Fruit fly (Drosophila melanogaster) whole organism, embryonic: ENCODE measurements around the gene CG13894.

Source experiments
- Atf6 ChIP-seq: fragments of 200-800 bp; sonication (Bioruptor generic); IDR thresholded peaks from 2 replicates; pipeline ENCODE4 v1.3.6; 2022; ENCODE audit warnings: missing biosample characterization, missing genetic modification characterization
- Bdp1 ChIP-seq: fragments of 200-800 bp; sonication (Bioruptor generic); optimal IDR thresholded peaks from 3 replicates; lab custom pipeline; 2016; ENCODE audit warnings: missing biosample characterization, missing genetic modification characterization
- CG12104 ChIP-seq: fragments of 200-800 bp; sonication (Bioruptor generic); optimal IDR thresholded peaks from 3 replicates; lab custom pipeline; 2016; ENCODE audit warnings: missing biosample characterization, missing genetic modification characterization
- CG12659 ChIP-seq: fragments of 200-800 bp; sonication (Bioruptor generic); optimal IDR thresholded peaks from 3 replicates; lab custom pipeline; 2017; ENCODE audit warnings: mild to moderate bottlenecking, missing biosample characterization, missing genetic modification reagents, missing genetic modification characterization
- CG12744 ChIP-seq: fragments of 200-800 bp; sonication (Bioruptor generic); optimal IDR thresholded peaks from 2 replicates; lab custom pipeline; 2016; ENCODE audit warnings: missing biosample characterization, missing genetic modification characterization
- CG14050 ChIP-seq: fragments of 200-800 bp; sonication (Bioruptor generic); IDR thresholded peaks from 3 replicates; pipeline ENCODE4 v1.3.6; 2022; ENCODE audit warnings: missing biosample characterization, missing genetic modification characterization
- CG16863 ChIP-seq: fragments of 200-800 bp; sonication (Bioruptor generic); optimal IDR thresholded peaks from 3 replicates; lab custom pipeline; 2016; ENCODE audit warnings: missing biosample characterization, missing genetic modification characterization
- CG17186 ChIP-seq: fragments of 200-800 bp; sonication (Bioruptor generic); optimal IDR thresholded peaks from 3 replicates; lab custom pipeline; 2017; ENCODE audit warnings: missing biosample characterization, missing genetic modification reagents, missing genetic modification characterization
- CG17912 ChIP-seq: fragments of 200-800 bp; sonication (Bioruptor generic); optimal IDR thresholded peaks from 2 replicates; lab custom pipeline; 2018; ENCODE audit warnings: missing biosample characterization, mild to moderate bottlenecking, missing genetic modification characterization
- CG2202 ChIP-seq: fragments of 200-800 bp; sonication (Bioruptor generic); optimal IDR thresholded peaks from 2 replicates; lab custom pipeline; 2018; ENCODE audit warnings: missing biosample characterization, mild to moderate bottlenecking, missing genetic modification characterization
- CG30020 ChIP-seq: fragments of 200-800 bp; optimal IDR thresholded peaks from 2 replicates; lab custom pipeline; 2019; ENCODE audit warnings: missing biosample characterization, mild to moderate bottlenecking, missing genetic modification characterization, moderate library complexity
- CG43689 ChIP-seq: fragments of 200-800 bp; sonication (Bioruptor generic); IDR thresholded peaks from 2 replicates; pipeline ENCODE4 v1.3.6; 2022; ENCODE audit warnings: missing biosample characterization, missing genetic modification characterization
- CG4707 ChIP-seq: fragments of 200-800 bp; sonication (Bioruptor generic); optimal IDR thresholded peaks from 2 replicates; lab custom pipeline; 2018; ENCODE audit warnings: missing biosample characterization, mild to moderate bottlenecking, missing genetic modification characterization, moderate library complexity
- CG6683 ChIP-seq: fragments of 200-800 bp; sonication (Bioruptor generic); optimal IDR thresholded peaks from 2 replicates; lab custom pipeline; 2017; ENCODE audit warnings: missing biosample characterization, mild to moderate bottlenecking, missing genetic modification characterization, missing genetic modification reagents
- CG6813 ChIP-seq: fragments of 200-800 bp; sonication (Bioruptor generic); optimal IDR thresholded peaks from 2 replicates; lab custom pipeline; 2017; ENCODE audit warnings: missing biosample characterization, missing genetic modification characterization, mild to moderate bottlenecking, moderate library complexity, missing genetic modification reagents
- CG8089 ChIP-seq: fragments of 200-800 bp; sonication (Bioruptor generic); optimal IDR thresholded peaks from 3 replicates; lab custom pipeline; 2016; ENCODE audit warnings: missing biosample characterization, missing genetic modification characterization
- CG8290 ChIP-seq, 3 experiments: fragments of 200-800 bp; sonication (Bioruptor generic); optimal IDR thresholded peaks; 2 replicates each; lab custom pipeline; 2016 to 2019; ENCODE audit warnings: missing biosample characterization in 3 of 3, missing genetic modification characterization in 3 of 3, mild to moderate bottlenecking in 2 of 3, moderate library complexity in 1 of 3
- Deaf1 ChIP-seq: fragments of 200-800 bp; optimal IDR thresholded peaks from 3 replicates; lab custom pipeline; 2019; ENCODE audit warnings: missing biosample characterization, mild to moderate bottlenecking, missing genetic modification characterization, moderate library complexity
- H2.0 ChIP-seq: fragments of 200-800 bp; sonication (Bioruptor generic); IDR thresholded peaks from 2 replicates; pipeline ENCODE4 v1.3.6; 2022; ENCODE audit warnings: missing biosample characterization, missing genetic modification characterization
- Max ChIP-seq: fragments of 200-800 bp; sonication (Bioruptor generic); optimal IDR thresholded peaks from 2 replicates; lab custom pipeline; 2016; ENCODE audit warnings: missing biosample characterization, mild to moderate bottlenecking, missing genetic modification characterization
- Med ChIP-seq: fragments of 200-800 bp; sonication (Bioruptor generic); peaks from one replicate; lab custom pipeline; 2016; ENCODE audit warnings: missing biosample characterization, missing genetic modification characterization, mild to moderate bottlenecking, inconsistent platforms, moderate library complexity
- NC2α ChIP-seq: fragments of 200-800 bp; sonication (Bioruptor generic); optimal IDR thresholded peaks from 2 replicates; lab custom pipeline; 2016; ENCODE audit warnings: missing biosample characterization, missing genetic modification characterization
- Usf ChIP-seq: fragments of 200-800 bp; sonication (Bioruptor generic); optimal IDR thresholded peaks from 2 replicates; lab custom pipeline; 2017; ENCODE audit warnings: missing genotype, missing biosample characterization, missing genetic modification characterization
- Xbp1 ChIP-seq: fragments of 200-800 bp; sonication (Bioruptor generic); optimal IDR thresholded peaks from 3 replicates; lab custom pipeline; 2016; ENCODE audit warnings: missing biosample characterization, mild to moderate bottlenecking, missing genetic modification characterization
- aop ChIP-seq: fragments of 200-800 bp; sonication (Bioruptor generic); IDR thresholded peaks from 2 replicates; pipeline ENCODE4 v1.3.6; 2022; ENCODE audit warnings: missing biosample characterization, missing genetic modification characterization
- ato ChIP-seq: fragments of 200-800 bp; sonication (Bioruptor generic); IDR thresholded peaks from 2 replicates; pipeline ENCODE4 v1.3.6; 2022; ENCODE audit warnings: missing biosample characterization, missing genetic modification characterization; ENCODE audit not compliant: partially characterized antibody
- cg ChIP-seq: fragments of 200-800 bp; sonication (Bioruptor generic); optimal IDR thresholded peaks from 3 replicates; lab custom pipeline; 2019; ENCODE audit warnings: missing biosample characterization, mild to moderate bottlenecking, missing genetic modification characterization, moderate library complexity
- ci ChIP-seq: fragments of 200-800 bp; sonication (Bioruptor generic); IDR thresholded peaks from 3 replicates; pipeline ENCODE4 v1.3.6; 2022; ENCODE audit warnings: missing biosample characterization, missing genetic modification characterization
- croc ChIP-seq: fragments of 200-800 bp; sonication (Bioruptor generic); conservative IDR thresholded peaks from 3 replicates; pipeline ENCODE4 v1.3.6; 2022; ENCODE audit warnings: missing biosample characterization, missing genetic modification characterization
- crol ChIP-seq: fragments of 200-800 bp; sonication (Bioruptor generic); IDR thresholded peaks from 2 replicates; pipeline ENCODE4 v1.3.6; 2022; ENCODE audit warnings: missing biosample characterization, missing genetic modification characterization
- crp ChIP-seq, 2 experiments: fragments of 200-800 bp; sonication (Bioruptor generic); optimal IDR thresholded peaks; 2 replicates in 1 of 2; 3 replicates in 1 of 2; lab custom pipeline; 2017; ENCODE audit warnings: missing biosample characterization in 2 of 2, missing genetic modification characterization in 2 of 2, mild to moderate bottlenecking in 1 of 2, moderate library complexity in 1 of 2
- eve ChIP-seq, 2 experiments: fragments of >200 bp; optimal IDR thresholded peaks; 2 replicates each; lab custom pipeline; 2017; ENCODE audit warnings: missing biosample characterization in 2 of 2, missing genetic modification characterization in 2 of 2
- fu2 ChIP-seq: fragments of 200-800 bp; sonication (Bioruptor generic); optimal IDR thresholded peaks from 2 replicates; lab custom pipeline; 2016; ENCODE audit warnings: missing biosample characterization, missing genetic modification characterization
- gem ChIP-seq: fragments of 200-800 bp; sonication (Bioruptor generic); optimal IDR thresholded peaks from 2 replicates; lab custom pipeline; 2019; ENCODE audit warnings: missing biosample characterization, mild to moderate bottlenecking, missing genetic modification characterization, moderate library complexity
- hkb ChIP-seq, 2 experiments: fragments of 200-800 bp in 1 of 2; fragments of >200 bp in 1 of 2; sonication (Bioruptor generic) in 1 of 2; IDR thresholded peaks in 1 of 2; optimal IDR thresholded peaks in 1 of 2; 2 replicates each; pipeline versions ENCODE4 v1.3.6 to Lab custom; 2017 to 2022; ENCODE audit warnings: missing biosample characterization in 1 of 2, missing genetic modification characterization in 1 of 2
- inv ChIP-seq: fragments of 200-800 bp; sonication (Bioruptor generic); IDR thresholded peaks from 2 replicates; pipeline ENCODE4 v1.3.6; 2022; ENCODE audit warnings: missing biosample characterization, missing genetic modification characterization; ENCODE audit not compliant: partially characterized antibody
- repo ChIP-seq: fragments of 200-800 bp; sonication (Bioruptor generic); optimal IDR thresholded peaks from 2 replicates; lab custom pipeline; 2016; ENCODE audit warnings: missing biosample characterization, missing genetic modification characterization
- wdn ChIP-seq: fragments of 200-800 bp; sonication (Bioruptor generic); IDR thresholded peaks from 2 replicates; pipeline ENCODE4 v1.3.6; 2022; ENCODE audit warnings: missing biosample characterization, missing genetic modification characterization

The CG13894 gene

dm6 chr3L:701798-702635 lies 3.1 kb upstream of the CG13894 start (continued):
- no peak for TF ChIP-seq aop
- peak; percentile 15 for TF ChIP-seq CG8290 (GFP tag; optimal IDR thresholded peaks at IDR 0.05; lab: Kevin White, UChicago)
- peak in 1 of 2 experiments; percentile 11 for TF ChIP-seq CG8290 (tag; optimal IDR thresholded peaks at IDR 0.05; lab: Kevin White, UChicago)
- no peak for TF ChIP-seq CG17186 (GFP tag; lab: Kevin White, UChicago)
- no peak for TF ChIP-seq CG30020 (tag; lab: Kevin White, UChicago)
- no peak for TF ChIP-seq NC2α (GFP tag; lab: Kevin White, UChicago)
- no peak for TF ChIP-seq H2.0 (GFP tag; lab: Robert Waterston, UW)
- TF ChIP-seq eve (GFP tag; optimal IDR thresholded peaks at IDR 0.05; lab: Kevin White, UChicago): no peak
- TF ChIP-seq CG17912 (GFP tag; lab: Kevin White, UChicago): no peak
- TF ChIP-seq CG2202: no peak
- TF ChIP-seq gem: no peak
- no peak for TF ChIP-seq Max (GFP tag; lab: Kevin White, UChicago)
- no peak for TF ChIP-seq cg (GFP tag; lab: Kevin White, UChicago)
- no peak for TF ChIP-seq crp (GFP tag; optimal IDR thresholded peaks at IDR 0.05; lab: Kevin White, UChicago)
- no peak for TF ChIP-seq CG12744 (GFP tag; lab: Kevin White, UChicago)
- no peak for TF ChIP-seq fu2 (GFP tag; lab: Kevin White, UChicago)
- TF ChIP-seq CG6813 (GFP tag; lab: Kevin White, UChicago): no peak
- no peak for TF ChIP-seq repo
- TF ChIP-seq Bdp1: no peak
- TF ChIP-seq Atf6 (GFP tag; lab: Robert Waterston, UW): no peak
- no peak for TF ChIP-seq croc (GFP tag; lab: Robert Waterston, UW)
- no peak for TF ChIP-seq CG14050 (GFP tag; lab: Robert Waterston, UW)
- TF ChIP-seq CG16863 (GFP tag; lab: Kevin White, UChicago): no peak
- no peak for TF ChIP-seq CG8089 (GFP tag; lab: Kevin White, UChicago)
- no peak for TF ChIP-seq hkb (optimal IDR thresholded peaks at IDR 0.05; lab: Kevin White, UChicago)
- TF ChIP-seq hkb (GFP tag; IDR thresholded peaks at IDR 0.05; lab: Robert Waterston, UW): no peak
- peak; percentile 45 for TF ChIP-seq Med
- TF ChIP-seq CG43689 (GFP tag; lab: Robert Waterston, UW): no peak
- peak; percentile 33; the same call in 1 of the 2 replicates for TF ChIP-seq crol (GFP tag; lab: Robert Waterston, UW)
- peak; percentile 31 for TF ChIP-seq Deaf1 (tag; lab: Kevin White, UChicago)
- TF ChIP-seq CG6683 (GFP tag; lab: Kevin White, UChicago): no peak
- no peak for TF ChIP-seq CG4707 (GFP tag; lab: Kevin White, UChicago)
- no peak for TF ChIP-seq ato (GFP tag; lab: Robert Waterston, UW)
- no peak for TF ChIP-seq Xbp1 (GFP tag; lab: Kevin White, UChicago)
- TF ChIP-seq inv (GFP tag; lab: Robert Waterston, UW): no peak
- no peak for TF ChIP-seq Usf (GFP tag; lab: Kevin White, UChicago)
- TF ChIP-seq CG12659 (GFP tag; lab: Kevin White, UChicago): no peak
- TF ChIP-seq ci (GFP tag; lab: Robert Waterston, UW): 0 out of 3 replicates have a peak, but pooled peaks have one; percentile 27
- no peak for TF ChIP-seq CG12104 (GFP tag; lab: Kevin White, UChicago)
- no peak for TF ChIP-seq wdn (GFP tag; lab: Robert Waterston, UW)
